Worm (Caenorhabditis elegans) whole organism, L1 larva: ENCODE data around the gene T26H5.8.

Experiments
- C04F5.9 ChIP-seq: sonication (generic microtip); optimal IDR thresholded peaks from 2 replicates; lab custom pipeline; 2016; ENCODE audit warnings: missing genetic modification characterization, missing compliant biosample characterization
- aly-2 ChIP-seq: fragments of 150-350 bp; optimal IDR thresholded peaks from 2 replicates; lab custom pipeline; 2014; ENCODE audit warnings: missing biosample characterization, missing genetic modification characterization
- ceh-8 ChIP-seq: fragments of 200-800 bp; sonication (Bioruptor generic); optimal IDR thresholded peaks from 2 replicates; lab custom pipeline; 2018; ENCODE audit warnings: mild to moderate bottlenecking, missing genetic modification characterization, moderate library complexity, missing compliant biosample characterization
- ceh-90 ChIP-seq: sonication (generic microtip); optimal IDR thresholded peaks from 2 replicates; lab custom pipeline; 2016; ENCODE audit warnings: missing genetic modification characterization, missing compliant biosample characterization
- fos-1 ChIP-seq: fragments of 150-350 bp; optimal IDR thresholded peaks from 2 replicates; lab custom pipeline; 2014; ENCODE audit warnings: missing biosample characterization, missing genetic modification characterization
- lin-15B ChIP-seq: fragments of 150-350 bp; sonication (generic microtip); optimal IDR thresholded peaks from 3 replicates; lab custom pipeline; 2014; ENCODE audit warnings: missing biosample characterization, missing genetic modification characterization
- nhr-12 ChIP-seq: sonication (generic microtip); optimal IDR thresholded peaks from 2 replicates; lab custom pipeline; 2017; ENCODE audit warnings: missing biosample characterization, missing genetic modification characterization
- unc-62 ChIP-seq: fragments of 150-350 bp; optimal IDR thresholded peaks from 2 replicates; lab custom pipeline; 2014; ENCODE audit warnings: missing biosample characterization, missing genetic modification reagents, missing genetic modification characterization
- zip-4 ChIP-seq: fragments of 200-800 bp; sonication (Bioruptor generic); optimal IDR thresholded peaks from 2 replicates; lab custom pipeline; 2018; ENCODE audit warnings: mild to moderate bottlenecking, missing genetic modification characterization, moderate library complexity, missing compliant biosample characterization

- TF ChIP-seq zip-4 (GFP tag; lab: Kevin White, UChicago) (no peak), ceh-8 (GFP tag; lab: Kevin White, UChicago) (no peak), ceh-90 (tag; lab: Kevin White, UChicago) (no peak), fos-1 (tag; lab: Kevin White, UChicago) (no peak), aly-2 (tag; lab: Kevin White, UChicago) (no peak), nhr-12 (tag; lab: Kevin White, UChicago) (no peak), C04F5.9 (no peak), unc-62 (GFP tag; lab: Kevin White, UChicago) (no peak), lin-15B (no peak)
These were observed 9.9 kb upstream of the T26H5.8 start for ce11 chrV:15442384-15442783.
